Worm (Caenorhabditis elegans): ENCODE data around the gene T03G6.1.

DNA sequence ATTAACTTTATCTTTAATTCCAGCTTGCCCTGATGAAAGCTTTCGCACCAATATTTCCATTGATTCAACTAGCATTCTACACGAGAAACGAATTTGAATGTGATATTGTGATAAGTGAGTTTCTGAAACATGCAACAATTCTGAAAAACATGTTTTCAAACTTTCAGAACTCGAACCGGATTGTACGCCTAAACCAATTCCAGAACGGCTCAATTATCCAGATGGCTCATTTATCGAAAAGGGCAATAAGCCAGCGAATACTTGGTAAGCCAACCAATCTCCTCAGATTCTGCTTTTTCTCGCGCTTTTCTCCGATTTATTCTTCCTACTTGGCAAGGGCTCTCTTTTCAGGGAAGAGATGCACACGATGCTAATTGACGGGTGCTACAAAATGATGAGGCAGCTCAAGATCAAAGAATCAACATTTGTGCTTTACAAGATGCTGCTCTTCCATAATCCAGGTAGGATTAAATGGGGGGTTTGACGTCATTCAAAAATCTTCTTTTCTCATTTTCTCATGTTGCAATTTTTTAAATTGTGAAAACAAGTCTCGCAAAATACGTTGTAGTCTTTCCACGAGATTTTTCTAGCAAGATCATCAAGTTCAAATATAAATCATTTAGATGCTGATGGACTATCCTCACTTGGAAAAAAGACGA is 3.5 kb upstream of the T03G6.1 start:
- no peak for TF ChIP-seq elt-3 (tag; optimal IDR thresholded peaks at IDR 0.05)
- no peak for TF ChIP-seq unc-62 (GFP tag; optimal IDR thresholded peaks at IDR 0.05)
- no peak for TF ChIP-seq nhr-12 (tag; optimal IDR thresholded peaks at IDR 0.05)
- TF ChIP-seq pqm-1 (tag; optimal IDR thresholded peaks at IDR 0.05): no peak
